Worm (Caenorhabditis elegans): ENCODE data around the gene moa-1.

DNA sequence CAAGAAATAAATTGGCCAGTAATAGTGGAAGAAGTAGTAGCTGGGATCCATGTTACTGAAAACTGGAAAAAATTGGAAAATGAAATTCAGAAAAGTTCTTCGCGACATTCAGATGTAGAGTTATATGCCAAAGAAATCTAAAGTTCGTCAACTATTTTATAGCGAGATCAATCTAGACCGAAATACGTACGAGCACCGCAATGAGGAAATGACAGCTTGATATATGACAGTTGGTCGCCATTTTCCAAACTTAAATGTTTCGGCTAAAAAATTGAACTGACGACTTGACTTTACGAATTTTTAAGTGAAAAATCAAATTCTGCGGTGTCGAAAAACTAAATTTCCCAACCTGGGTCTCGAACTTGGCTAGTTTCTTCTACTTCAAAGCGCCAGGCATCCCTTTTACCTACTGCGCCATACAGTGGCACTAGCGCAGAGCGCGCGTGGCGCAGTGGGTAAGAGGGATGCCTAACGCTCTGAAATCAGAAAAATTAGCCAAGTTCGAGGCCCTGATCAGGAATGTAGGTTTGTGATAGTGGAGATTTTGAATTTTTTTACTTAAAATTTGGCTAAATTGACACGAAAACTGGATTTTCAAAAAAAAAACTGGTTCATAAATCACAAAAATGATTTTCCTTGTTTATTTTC is 13.0 kb upstream of the moa-1 start, which contains the start of gene srd-66:
- TF ChIP-seq flt-1 (GFP tag; IDR thresholded peaks at IDR 0.05) (no peak), cog-1 (tag; optimal IDR thresholded peaks at IDR 0.05) (no peak), med-1 (GFP tag; optimal IDR thresholded peaks at IDR 0.05; ENCODE audit: insufficient read depth) (no peak), klf-2 (GFP tag; conservative IDR thresholded peaks at IDR 0.05) (no peak), ztf-29 (GFP tag; IDR thresholded peaks at IDR 0.05) (no peak)

All from whole organism, midembryonic.